Worm (Caenorhabditis elegans): ENCODE results near the gene irld-15.
"Not testable (repeated sequence)": the region's sequence is repeated elsewhere in the genome, so short reads cannot be mapped to it uniquely, and the experiment has no call there.

DNA sequence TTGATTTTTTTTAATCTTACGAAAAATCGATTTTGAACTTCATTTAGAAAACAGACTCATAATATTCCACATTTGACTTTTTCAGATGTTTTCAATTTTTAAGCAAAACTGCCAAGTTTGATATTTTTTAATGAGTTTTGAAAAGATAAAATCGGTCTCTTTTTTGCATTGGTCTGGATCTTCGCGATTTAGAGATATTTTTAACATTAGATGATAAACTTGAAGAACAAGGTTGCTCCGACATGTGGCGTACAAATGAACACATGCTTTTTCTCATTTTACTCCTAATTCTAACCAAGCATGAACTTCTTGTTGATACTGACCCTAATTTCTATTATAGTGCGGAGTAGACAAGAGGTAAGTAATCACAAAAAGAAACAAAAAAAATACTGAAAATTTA, 27.9 kb upstream of the irld-15 start, which contains the start of gene irld-32:
- not testable (repeated sequence) for TF ChIP-seq cog-1 (tag; optimal IDR thresholded peaks at IDR 0.05); ref-1 (GFP tag; conservative IDR thresholded peaks at IDR 0.05); flt-1 (GFP tag; IDR thresholded peaks at IDR 0.05)
